Fruit fly (Drosophila melanogaster) whole organism, prepupa: ENCODE data around the gene frj.

Source experiments
- CG10631 ChIP-seq: fragments of 200-800 bp; sonication (Bioruptor generic); optimal IDR thresholded peaks from 2 replicates; lab custom pipeline; 2016; ENCODE audit warnings: missing biosample characterization, missing genetic modification characterization
- CG11294 ChIP-seq: fragments of 200-800 bp; sonication (Bioruptor generic); IDR thresholded peaks from 2 replicates; pipeline ENCODE4 v1.3.6; 2022; ENCODE audit warnings: missing biosample characterization, missing genetic modification characterization
- CG15336 ChIP-seq: fragments of 200-800 bp; sonication (Bioruptor generic); IDR thresholded peaks from 2 replicates; pipeline ENCODE4 v1.3.6; 2022; ENCODE audit warnings: missing biosample characterization, missing genetic modification characterization
- CG1621 ChIP-seq: fragments of 200-800 bp; sonication (Bioruptor generic); optimal IDR thresholded peaks from 3 replicates; lab custom pipeline; 2018; ENCODE audit warnings: missing biosample characterization, mild to moderate bottlenecking, missing genetic modification characterization
- CG16779 ChIP-seq: fragments of 200-800 bp; sonication (Bioruptor generic); optimal IDR thresholded peaks from 3 replicates; lab custom pipeline; 2017; ENCODE audit warnings: missing biosample characterization, mild to moderate bottlenecking, missing genetic modification characterization
- CG3032 ChIP-seq: fragments of 200-800 bp; optimal IDR thresholded peaks from 2 replicates; lab custom pipeline; 2019; ENCODE audit warnings: missing biosample characterization, mild to moderate bottlenecking, missing genetic modification characterization, moderate library complexity
- CG31627 ChIP-seq: fragments of 200-800 bp; sonication (Bioruptor generic); optimal IDR thresholded peaks from 3 replicates; lab custom pipeline; 2016; ENCODE audit warnings: missing biosample characterization, missing genetic modification characterization
- CG34406 ChIP-seq: fragments of 200-800 bp; sonication (Bioruptor generic); optimal IDR thresholded peaks from 3 replicates; lab custom pipeline; 2016; ENCODE audit warnings: missing biosample characterization, missing genetic modification characterization
- CG3919 ChIP-seq: fragments of 200-800 bp; sonication (Bioruptor generic); optimal IDR thresholded peaks from 3 replicates; lab custom pipeline; 2016; ENCODE audit warnings: missing biosample characterization, missing genetic modification characterization
- CG4318 ChIP-seq: fragments of 200-800 bp; sonication (Bioruptor generic); optimal IDR thresholded peaks from 3 replicates; lab custom pipeline; 2017; ENCODE audit warnings: missing biosample characterization, mild to moderate bottlenecking, missing genetic modification characterization
- CG6163 ChIP-seq: fragments of 200-800 bp; sonication (Bioruptor generic); IDR thresholded peaks from 3 replicates; pipeline ENCODE4 v1.3.6; 2022; ENCODE audit warnings: missing biosample characterization, missing genetic modification characterization
- CG6276 ChIP-seq: fragments of 200-800 bp; sonication (Bioruptor generic); optimal IDR thresholded peaks from 2 replicates; lab custom pipeline; 2017; ENCODE audit warnings: missing biosample characterization, mild to moderate bottlenecking, missing genetic modification characterization
- CG6792 ChIP-seq: fragments of 200-800 bp; sonication (Bioruptor generic); optimal IDR thresholded peaks from 3 replicates; lab custom pipeline; 2016; ENCODE audit warnings: missing biosample characterization, missing genetic modification characterization
- CG6854 ChIP-seq: fragments of 200-800 bp; sonication (Bioruptor generic); optimal IDR thresholded peaks from 2 replicates; lab custom pipeline; 2017; ENCODE audit warnings: missing biosample characterization, mild to moderate bottlenecking, missing genetic modification characterization
- CG8119 ChIP-seq: fragments of 200-800 bp; sonication (Bioruptor generic); IDR thresholded peaks from 3 replicates; pipeline ENCODE4 v1.3.6; 2022; ENCODE audit warnings: missing biosample characterization, missing genetic modification characterization
- CG8319 ChIP-seq: fragments of 200-800 bp; sonication (Bioruptor generic); optimal IDR thresholded peaks from 3 replicates; lab custom pipeline; 2016; ENCODE audit warnings: missing biosample characterization, missing genetic modification characterization
- CG8632 ChIP-seq: fragments of 200-800 bp; sonication (Bioruptor generic); optimal IDR thresholded peaks from 3 replicates; lab custom pipeline; 2016; ENCODE audit warnings: missing biosample characterization, missing genetic modification characterization
- CG9139 ChIP-seq: fragments of 200-800 bp; sonication (Bioruptor generic); optimal IDR thresholded peaks from 3 replicates; lab custom pipeline; 2017; ENCODE audit warnings: missing biosample characterization, mild to moderate bottlenecking, missing genetic modification characterization
- Eip78C ChIP-seq: fragments of 200-800 bp; sonication (Bioruptor generic); peaks from one replicate; lab custom pipeline; 2016; ENCODE audit warnings: missing biosample characterization, missing genetic modification characterization
- Eip93F ChIP-seq: fragments of 200-800 bp; sonication (Bioruptor generic); optimal IDR thresholded peaks from 2 replicates; lab custom pipeline; 2016; ENCODE audit warnings: missing biosample characterization, mild to moderate bottlenecking, missing genetic modification characterization
- Gug ChIP-seq: fragments of 200-800 bp; sonication (Bioruptor generic); IDR thresholded peaks from 2 replicates; pipeline ENCODE4 v1.3.6; 2022; ENCODE audit warnings: missing biosample characterization, missing genetic modification characterization
- Hr38 ChIP-seq: sonication (Bioruptor generic); optimal IDR thresholded peaks from 2 replicates; lab custom pipeline; 2016; ENCODE audit warnings: missing biosample characterization, missing genetic modification characterization
- Hr39 ChIP-seq: fragments of 200-800 bp; sonication (Bioruptor generic); optimal IDR thresholded peaks from 2 replicates; lab custom pipeline; 2016; ENCODE audit warnings: missing biosample characterization, missing genetic modification characterization
- Hr4 ChIP-seq: fragments of 200-800 bp; sonication (Bioruptor generic); optimal IDR thresholded peaks from 3 replicates; lab custom pipeline; 2016; ENCODE audit warnings: missing biosample characterization, missing genetic modification characterization
- Met ChIP-seq: fragments of 200-800 bp; sonication (Bioruptor generic); optimal IDR thresholded peaks from 3 replicates; lab custom pipeline; 2016; ENCODE audit warnings: missing biosample characterization, missing genetic modification characterization
- Smox ChIP-seq: fragments of 200-800 bp; sonication (Bioruptor generic); optimal IDR thresholded peaks from 3 replicates; lab custom pipeline; 2016; ENCODE audit warnings: missing biosample characterization, missing genetic modification characterization
- Sox102F ChIP-seq: fragments of 200-800 bp; sonication (Bioruptor generic); optimal IDR thresholded peaks from 2 replicates; lab custom pipeline; 2016; ENCODE audit warnings: missing biosample characterization, mild to moderate bottlenecking, missing genetic modification characterization
- Sox14 ChIP-seq: fragments of 200-800 bp; sonication (Bioruptor generic); optimal IDR thresholded peaks from 3 replicates; lab custom pipeline; 2016; ENCODE audit warnings: missing biosample characterization, missing genetic modification characterization
- Sox15 ChIP-seq: fragments of 200-800 bp; sonication (Bioruptor generic); optimal IDR thresholded peaks from 3 replicates; lab custom pipeline; 2016; ENCODE audit warnings: missing biosample characterization, missing genetic modification characterization
- achi ChIP-seq: fragments of 200-800 bp; sonication (Bioruptor generic); optimal IDR thresholded peaks from 3 replicates; lab custom pipeline; 2016; ENCODE audit warnings: missing biosample characterization, missing genetic modification characterization
- acj6 ChIP-seq: fragments of 200-800 bp; sonication (Bioruptor generic); optimal IDR thresholded peaks from 3 replicates; lab custom pipeline; 2016; ENCODE audit warnings: missing biosample characterization, missing genetic modification characterization
- cyc ChIP-seq: fragments of 200-800 bp; sonication (Bioruptor generic); optimal IDR thresholded peaks from 3 replicates; lab custom pipeline; 2016; ENCODE audit warnings: missing biosample characterization, missing genetic modification characterization
- dsx ChIP-seq: fragments of 200-800 bp; optimal IDR thresholded peaks from 3 replicates; lab custom pipeline; 2019; ENCODE audit warnings: missing biosample characterization, mild to moderate bottlenecking, missing genetic modification characterization, moderate library complexity; ENCODE audit not compliant: poor library complexity, severe bottlenecking
- eg ChIP-seq: fragments of 200-800 bp; sonication (Bioruptor generic); IDR thresholded peaks from 3 replicates; pipeline ENCODE4 v1.3.6; 2022; ENCODE audit warnings: missing biosample characterization, missing genetic modification characterization
- esn ChIP-seq: fragments of 200-800 bp; sonication (Bioruptor generic); optimal IDR thresholded peaks from 2 replicates; lab custom pipeline; 2016; ENCODE audit warnings: missing biosample characterization, mild to moderate bottlenecking, missing genetic modification characterization, moderate library complexity
- fd85E ChIP-seq: fragments of 200-800 bp; sonication (Bioruptor generic); optimal IDR thresholded peaks from 3 replicates; lab custom pipeline; 2016; ENCODE audit warnings: missing biosample characterization, missing genetic modification characterization
- fkh ChIP-seq: fragments of 200-800 bp; sonication (Bioruptor generic); optimal IDR thresholded peaks from 3 replicates; lab custom pipeline; 2017; ENCODE audit warnings: missing biosample characterization, mild to moderate bottlenecking, missing genetic modification characterization, moderate library complexity
- lz ChIP-seq: fragments of 200-800 bp; sonication (Bioruptor generic); optimal IDR thresholded peaks from 3 replicates; lab custom pipeline; 2016; ENCODE audit warnings: missing biosample characterization, missing genetic modification characterization
- net ChIP-seq: fragments of 200-800 bp; sonication (Bioruptor generic); optimal IDR thresholded peaks from 3 replicates; lab custom pipeline; 2016; ENCODE audit warnings: missing biosample characterization, missing genetic modification characterization
- pdm3 ChIP-seq: fragments of 200-800 bp; sonication (Bioruptor generic); optimal IDR thresholded peaks from 3 replicates; lab custom pipeline; 2016; ENCODE audit warnings: missing biosample characterization, missing genetic modification characterization
- ss ChIP-seq, 2 experiments: fragments of 200-800 bp; sonication (Bioruptor generic); optimal IDR thresholded peaks; 2 replicates in 1 of 2; 3 replicates in 1 of 2; lab custom pipeline; 2017 to 2018; ENCODE audit warnings: mild to moderate bottlenecking in 2 of 2, missing biosample characterization in 2 of 2, missing genetic modification characterization in 2 of 2, moderate library complexity in 1 of 2
- svp ChIP-seq: fragments of 200-800 bp; sonication (Bioruptor generic); peaks from one replicate; lab custom pipeline; 2016; ENCODE audit warnings: missing biosample characterization, missing genetic modification characterization
- topi ChIP-seq: fragments of 200-800 bp; sonication (Bioruptor generic); optimal IDR thresholded peaks from 3 replicates; lab custom pipeline; 2016; ENCODE audit warnings: missing biosample characterization, missing genetic modification characterization
- vri ChIP-seq: fragments of 200-800 bp; sonication (Bioruptor generic); optimal IDR thresholded peaks from 3 replicates; lab custom pipeline; 2016; ENCODE audit warnings: missing biosample characterization, mild to moderate bottlenecking, missing genetic modification characterization

Gene frj

DNA sequence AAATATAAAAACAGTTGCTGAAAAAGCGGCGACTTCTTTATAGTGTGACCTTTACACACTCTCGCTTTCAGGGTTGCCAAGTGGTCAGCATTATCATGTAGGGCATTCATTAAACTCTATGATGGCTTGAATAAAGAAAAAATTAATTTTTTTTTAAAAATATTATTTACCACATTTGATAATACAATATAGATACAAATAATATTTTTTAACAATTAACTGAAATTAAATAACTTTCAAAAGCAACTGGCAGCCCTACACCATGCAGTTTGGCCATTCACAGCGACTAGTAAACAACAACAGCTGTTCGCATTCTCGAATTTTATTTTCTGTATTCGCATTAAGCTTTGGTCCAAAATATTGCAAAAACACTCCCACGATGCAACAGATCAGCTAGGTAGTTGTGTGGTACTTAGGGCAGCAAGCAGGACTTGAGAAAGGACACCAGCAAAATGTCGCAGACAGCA lies 35.0 kb downstream of the frj start, which contains the start of the genes Phf5a and CG31638 (continued):
- TF ChIP-seq CG16779 (tag; lab: Kevin White, UChicago) (no peak), ss (GFP tag; optimal IDR thresholded peaks at IDR 0.05; lab: Kevin White, UChicago) (no peak), Hr39 (no peak), CG3032 (tag; lab: Kevin White, UChicago) (peak; percentile 95), Hr38 (GFP tag; lab: Kevin White, UChicago) (peak; percentile 32), CG6792 (GFP tag; lab: Kevin White, UChicago) (peak; percentile 75), dsx (GFP tag; lab: Kevin White, UChicago) (peak; percentile 44), CG4318 (GFP tag; lab: Kevin White, UChicago) (no peak), Hr4 (GFP tag; lab: Kevin White, UChicago) (no peak), Gug (peak; percentile 96)

- peak; percentile 58; the same call in 2 of the 3 replicates for TF ChIP-seq eg (GFP tag; lab: Robert Waterston, UW)
- peak; percentile 14 for TF ChIP-seq Sox14 (GFP tag; lab: Kevin White, UChicago)
- peak; percentile 88 for TF ChIP-seq svp
- no peak for TF ChIP-seq CG11294
- TF ChIP-seq net (GFP tag; lab: Kevin White, UChicago), result peak; percentile 11
- TF ChIP-seq CG6854 (GFP tag; lab: Kevin White, UChicago), result peak; percentile 58
- peak; percentile 17; the same call in 1 of the 2 replicates for TF ChIP-seq CG15336 (GFP tag; lab: Robert Waterston, UW)
- TF ChIP-seq CG4318 (GFP tag; lab: Kevin White, UChicago), result no peak
- TF ChIP-seq CG6163 (GFP tag; lab: Robert Waterston, UW), result peak; percentile 53
- TF ChIP-seq CG3919 (GFP tag; lab: Kevin White, UChicago), result peak; percentile 30
- TF ChIP-seq vri (GFP tag; lab: Kevin White, UChicago), result peak; percentile 52
- peak; percentile 17 for TF ChIP-seq esn (GFP tag; lab: Kevin White, UChicago)
- TF ChIP-seq Eip78C (GFP tag; lab: Kevin White, UChicago), result peak; percentile 53
- peak; percentile 80 for TF ChIP-seq fkh (GFP tag; lab: Kevin White, UChicago)
- no peak for TF ChIP-seq CG34406 (GFP tag; lab: Kevin White, UChicago)
- peak; percentile 80 for TF ChIP-seq dsx (GFP tag; lab: Kevin White, UChicago)
- TF ChIP-seq Eip93F (GFP tag; lab: Kevin White, UChicago), result no peak
- TF ChIP-seq, all 60 proteins: peak for 13
Observed at dm6 chr2L:6494405-6494816, 38.6 kb downstream of the frj start, which contains the start of gene CG9547. Gene CG9547, minus strand, starts transcription at chr2L:6494532.

- TF ChIP-seq Hr38 (GFP tag; lab: Kevin White, UChicago), result no peak
- TF ChIP-seq Met, result no peak
- no peak for TF ChIP-seq CG9139 (GFP tag; lab: Kevin White, UChicago)
- TF ChIP-seq CG31627 (GFP tag; lab: Kevin White, UChicago), result no peak
- no peak for TF ChIP-seq eg (GFP tag; lab: Robert Waterston, UW)
Observed at dm6 chr2L:6496753-6497152, 40.9 kb downstream of the frj start, which contains the start of gene CG9550. Gene CG9550, plus strand, starts transcription at chr2L:6497053.

DNA sequence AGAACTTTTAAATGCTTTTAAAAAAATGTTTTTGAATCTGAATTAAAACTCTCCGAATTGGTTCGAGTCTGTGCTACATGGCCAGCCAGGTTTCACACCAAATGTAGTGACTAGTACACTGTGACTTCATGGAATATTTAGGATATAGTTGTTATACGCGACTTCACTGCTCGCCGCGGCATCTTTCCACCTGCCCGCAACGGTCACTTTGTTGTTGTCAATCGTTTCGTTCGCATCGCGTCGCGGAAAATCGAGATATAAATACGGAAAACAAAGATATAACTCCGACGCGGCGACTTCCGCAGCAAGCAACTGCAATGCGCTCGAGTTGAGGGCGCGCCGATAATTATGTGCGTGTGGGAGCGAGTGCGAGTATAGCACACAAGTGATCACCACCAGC lies 42.6 kb downstream of the frj start, which contains the start of gene CG31637:
Gene CG31637 (plus strand): TSS at position 200 of the 400 bp plus-strand sequence.
- TF ChIP-seq acj6, result no peak
- TF ChIP-seq eg (GFP tag; lab: Robert Waterston, UW), result peak; percentile 37; the same call in 1 of the 3 replicates
- TF ChIP-seq cyc (GFP tag; lab: Kevin White, UChicago), result no peak
- peak; percentile 80 for TF ChIP-seq Eip78C (GFP tag; lab: Kevin White, UChicago)
- TF ChIP-seq CG10631 (GFP tag; lab: Kevin White, UChicago), result no peak
- TF ChIP-seq CG15336 (GFP tag; lab: Robert Waterston, UW), result no peak
- no peak for TF ChIP-seq Sox15 (GFP tag; lab: Kevin White, UChicago)
- no peak for TF ChIP-seq Hr39
- no peak for TF ChIP-seq fkh (GFP tag; lab: Kevin White, UChicago)
- TF ChIP-seq CG8632, result no peak
- TF ChIP-seq Smox, result no peak
- no peak for TF ChIP-seq ss (GFP tag; optimal IDR thresholded peaks at IDR 0.05; lab: Kevin White, UChicago)
- no peak for TF ChIP-seq lz (GFP tag; lab: Kevin White, UChicago)
- TF ChIP-seq CG8319 (GFP tag; lab: Kevin White, UChicago), result no peak
- TF ChIP-seq topi (GFP tag; lab: Kevin White, UChicago), result no peak
- TF ChIP-seq CG8119 (GFP tag; lab: Robert Waterston, UW), result peak; percentile 23; the same call in 1 of the 3 replicates
- TF ChIP-seq fd85E (GFP tag; lab: Kevin White, UChicago), result no peak
- no peak for TF ChIP-seq Gug
- no peak for TF ChIP-seq Eip93F (GFP tag; lab: Kevin White, UChicago)
- peak; percentile 71 for TF ChIP-seq CG1621 (tag; lab: Kevin White, UChicago)
- no peak for TF ChIP-seq pdm3 (GFP tag; lab: Kevin White, UChicago)
- no peak for TF ChIP-seq Sox102F (GFP tag; lab: Kevin White, UChicago)
- 0 out of 3 replicates have a peak, but pooled peaks have one; percentile 12 for TF ChIP-seq CG6163 (GFP tag; lab: Robert Waterston, UW)
- no peak for TF ChIP-seq CG6276 (GFP tag; lab: Kevin White, UChicago)
- no peak for TF ChIP-seq svp
- TF ChIP-seq CG31627 (GFP tag; lab: Kevin White, UChicago), result no peak
- TF ChIP-seq CG16779 (tag; lab: Kevin White, UChicago), result no peak
- no peak for TF ChIP-seq achi
